Fruit fly (Drosophila melanogaster): ENCODE results near the gene zormin.

dm6 chr3L:2191512-2191911 lies 40.0 kb upstream of the zormin start:
- TF ChIP-seq HLHmδ (GFP tag; optimal IDR thresholded peaks at IDR 0.05) (no peak), Antp (GFP tag; optimal IDR thresholded peaks at IDR 0.05) (no peak), CG17912 (GFP tag; optimal IDR thresholded peaks at IDR 0.05) (no peak), Tbp (GFP tag; optimal IDR thresholded peaks at IDR 0.05) (no peak), CG2875 (GFP tag; optimal IDR thresholded peaks at IDR 0.05) (no peak), en (GFP tag; optimal IDR thresholded peaks at IDR 0.05) (no peak), CG10431 (GFP tag; optimal IDR thresholded peaks at IDR 0.05) (no peak), ttk (GFP tag; IDR thresholded peaks at IDR 0.05) (no peak), CG10959 (GFP tag; IDR thresholded peaks at IDR 0.05) (no peak), HLH4C (GFP tag; IDR thresholded peaks at IDR 0.05; ENCODE audit: partially characterized antibody) (no peak)

Data from whole organism, embryonic.